Worm (Caenorhabditis elegans): ENCODE data around the gene srh-67.

- TF ChIP-seq ama-1 (optimal IDR thresholded peaks at IDR 0.05) = no peak
- no peak for TF ChIP-seq scrt-1 (GFP tag; IDR thresholded peaks at IDR 0.05)
- no peak for TF ChIP-seq tbx-11 (GFP tag; IDR thresholded peaks at IDR 0.05)
- TF ChIP-seq pes-1 (GFP tag; IDR thresholded peaks at IDR 0.05) = no peak
- no peak for TF ChIP-seq tbx-37 (GFP tag; conservative IDR thresholded peaks at IDR 0.05)
- no peak for TF ChIP-seq aly-1 (tag; optimal IDR thresholded peaks at IDR 0.05)
- no peak for TF ChIP-seq tra-4 (tag; optimal IDR thresholded peaks at IDR 0.05)
These were observed 5.9 kb downstream of the srh-67 start, which contains the start of gene srh-69 for ce11 chrII:12514620-12515019.
